Fruit fly (Drosophila melanogaster) S2 (cell line): Measurements from ENCODE around the gene CG43249.

Experiments used
- CG8478 ChIP-seq: fragments of >200 bp; optimal IDR thresholded peaks from 2 replicates; lab custom pipeline; 2018
- CTCF ChIP-seq, 2 experiments: fragments of >200 bp; optimal IDR thresholded peaks; 2 replicates each; lab custom pipeline; 2018

DNA sequence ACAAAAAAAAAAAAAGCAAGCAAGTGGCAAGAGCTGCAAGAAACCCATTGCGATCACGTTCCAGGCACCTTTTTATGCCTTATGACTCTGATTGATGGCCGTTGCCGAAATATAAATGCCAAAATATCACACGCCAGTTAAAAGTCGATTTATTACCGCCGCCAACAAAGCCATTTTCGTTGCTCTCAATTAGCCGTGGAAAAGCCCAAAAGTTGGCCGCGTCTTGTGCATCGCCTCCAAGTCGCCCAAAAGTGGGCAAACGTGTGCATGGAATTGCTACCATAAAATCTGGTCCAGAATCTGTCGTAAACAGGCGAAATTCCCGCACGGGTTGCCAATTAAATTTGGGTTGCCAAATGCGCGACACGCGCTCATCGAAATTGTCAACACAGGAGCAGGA lies 12.4 kb upstream of the CG43249 start:
- no peak for TF ChIP-seq CTCF (optimal IDR thresholded peaks at IDR 0.05; lab: Kevin White, UChicago)
- TF ChIP-seq CG8478 (lab: Kevin White, UChicago): no peak
